Worm (Caenorhabditis elegans) whole organism, L4 larva: ENCODE data around the gene C18C4.7.

ENCODE experiments used
- T26A8.4 ChIP-seq: fragments of 200-800 bp; sonication (Bioruptor generic); IDR thresholded peaks from 2 replicates; pipeline ENCODE4 v1.3.6; 2022; ENCODE audit warnings: missing genetic modification characterization, missing compliant biosample characterization
- dmd-6 ChIP-seq: fragments of 200-800 bp; sonication (Bioruptor generic); IDR thresholded peaks from 2 replicates; pipeline ENCODE4 v1.3.6; 2022; ENCODE audit warnings: missing genetic modification reagents, missing genetic modification characterization, missing compliant biosample characterization
- fos-1 ChIP-seq: fragments of 150-350 bp; optimal IDR thresholded peaks from 2 replicates; lab custom pipeline; 2014; ENCODE audit warnings: missing biosample characterization, missing genetic modification characterization
- lin-38 ChIP-seq: fragments of 200-800 bp; sonication (Bioruptor generic); IDR thresholded peaks from 2 replicates; pipeline ENCODE4 v1.3.6; 2022; ENCODE audit warnings: missing genetic modification reagents, missing genetic modification characterization, missing compliant biosample characterization
- lin-39 ChIP-seq: fragments of 150-350 bp; optimal IDR thresholded peaks from 2 replicates; lab custom pipeline; 2014; ENCODE audit warnings: missing biosample characterization, missing genetic modification reagents, missing genetic modification characterization
- mdl-1 ChIP-seq, 2 experiments: fragments of 150-350 bp in 1 of 2; sonication (generic microtip) in 1 of 2; optimal IDR thresholded peaks; 2 replicates each; lab custom pipeline; 2014 to 2017; ENCODE audit warnings: missing biosample characterization in 2 of 2, missing genetic modification characterization in 2 of 2
- nhr-102 ChIP-seq: sonication (generic microtip); optimal IDR thresholded peaks from 2 replicates; lab custom pipeline; 2016; ENCODE audit warnings: mild to moderate bottlenecking, missing genetic modification characterization, moderate library complexity, missing compliant biosample characterization
- nhr-28 ChIP-seq: fragments of 150-350 bp; optimal IDR thresholded peaks from 2 replicates; lab custom pipeline; 2014; ENCODE audit warnings: missing biosample characterization, missing genetic modification characterization
- nhr-77 ChIP-seq: fragments of 150-350 bp; optimal IDR thresholded peaks from 2 replicates; lab custom pipeline; 2014; ENCODE audit warnings: missing biosample characterization, missing genetic modification characterization
- pqm-1 ChIP-seq: sonication (generic microtip); optimal IDR thresholded peaks from 2 replicates; lab custom pipeline; 2017; ENCODE audit warnings: missing biosample characterization, missing genetic modification characterization
- skn-1 ChIP-seq: fragments of 150-350 bp; optimal IDR thresholded peaks from 2 replicates; lab custom pipeline; 2014; ENCODE audit warnings: missing biosample characterization, missing genetic modification characterization
- ztf-11 ChIP-seq: fragments of 150-350 bp; optimal IDR thresholded peaks from 2 replicates; lab custom pipeline; 2014; ENCODE audit warnings: missing biosample characterization, missing genetic modification characterization

ce11 chrV:5525208-5525607 is 41.8 kb downstream of the C18C4.7 start:
- TF ChIP-seq lin-38, result no peak
- TF ChIP-seq T26A8.4 (GFP tag; lab: Robert Waterston, UW), result no peak
- no peak for TF ChIP-seq nhr-102 (tag; lab: Kevin White, UChicago)
- TF ChIP-seq dmd-6 (GFP tag; lab: Robert Waterston, UW), result no peak
- TF ChIP-seq nhr-28, result no peak
- TF ChIP-seq pqm-1 (tag; lab: Kevin White, UChicago), result no peak
- TF ChIP-seq mdl-1 (tag; optimal IDR thresholded peaks at IDR 0.05; lab: Kevin White, UChicago), result no peak
- TF ChIP-seq ztf-11, result no peak
- TF ChIP-seq nhr-77 (tag; lab: Kevin White, UChicago), result no peak
- no peak for TF ChIP-seq fos-1
- TF ChIP-seq lin-39, result no peak
- no peak for TF ChIP-seq skn-1 (tag; lab: Kevin White, UChicago)
